Worm (Caenorhabditis elegans): ENCODE results near the gene F11D11.4.
"Not testable (repeated sequence)": the region's sequence is repeated elsewhere in the genome, so short reads cannot be mapped to it uniquely, and the experiment has no call there.

DNA sequence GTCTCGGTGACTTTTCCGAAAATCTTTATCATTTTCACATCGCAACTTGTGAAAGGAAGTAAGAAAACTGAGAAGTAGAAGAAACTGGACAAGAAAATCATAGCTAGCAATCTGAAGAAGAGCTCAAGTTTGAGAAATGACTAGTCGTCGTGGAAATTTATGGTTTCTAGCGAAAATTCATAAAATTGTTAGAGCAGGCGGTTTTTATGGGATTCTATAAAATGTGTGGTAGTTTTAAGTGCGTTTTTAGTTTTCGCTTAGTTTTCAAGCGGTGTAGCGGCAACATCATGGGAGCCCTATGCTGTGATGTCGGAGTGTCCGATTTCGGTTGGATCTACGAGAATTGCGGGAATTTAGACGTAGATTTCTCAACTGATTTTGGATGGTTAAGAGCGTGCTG lies 6.8 kb upstream of the F11D11.4 start, which contains the start of gene clec-254:
- not testable (repeated sequence) for TF ChIP-seq Y5F2A.4 (GFP tag; optimal IDR thresholded peaks at IDR 0.05); pha-4 (GFP tag; IDR thresholded peaks at IDR 0.05); pha-4 (tag; optimal IDR thresholded peaks at IDR 0.05); lsy-2 (tag; optimal IDR thresholded peaks at IDR 0.05); nhr-77 (tag; optimal IDR thresholded peaks at IDR 0.05); snpc-1.2 (GFP tag; IDR thresholded peaks at IDR 0.05)

Data from whole organism, L4 larva.